Worm (Caenorhabditis elegans): ENCODE data around the gene M106.7.
A peak's percentile ranks its signal among the peaks of the same experiment; 100 is the strongest.

M106.7 gene

ce11 chrII:10887097-10887496 is 30.1 kb upstream of the M106.7 start (continued):
- TF ChIP-seq nhr-76 (tag; optimal IDR thresholded peaks at IDR 0.05) (no peak), hpl-2 (GFP tag; optimal IDR thresholded peaks at IDR 0.05) (no peak), sptf-1 (tag; optimal IDR thresholded peaks at IDR 0.05) (no peak), hlh-4 (tag; optimal IDR thresholded peaks at IDR 0.05) (no peak), egl-13 (tag; optimal IDR thresholded peaks at IDR 0.05) (no peak), unc-30 (tag; optimal IDR thresholded peaks at IDR 0.05) (no peak), mab-9 (GFP tag; IDR thresholded peaks at IDR 0.05) (no peak), dpl-1 (GFP tag; optimal IDR thresholded peaks at IDR 0.05) (no peak), zip-4 (GFP tag; optimal IDR thresholded peaks at IDR 0.05) (no peak), nhr-90 (tag; optimal IDR thresholded peaks at IDR 0.05; ENCODE audit: poor library complexity) (no peak), blmp-1 (tag; optimal IDR thresholded peaks at IDR 0.05) (peak; percentile 76), nhr-77 (tag; optimal IDR thresholded peaks at IDR 0.05) (no peak), ama-1 (optimal IDR thresholded peaks at IDR 0.05) (no peak), efl-1 (optimal IDR thresholded peaks at IDR 0.05) (no peak), efl-1 (GFP tag; optimal IDR thresholded peaks at IDR 0.05 in 1 of 2) (peak in 1 of 2 experiments; percentile 53), sox-4 (tag; optimal IDR thresholded peaks at IDR 0.05) (no peak), lin-14 (GFP tag; optimal IDR thresholded peaks at IDR 0.05) (peak; percentile 74), unc-130 (tag; optimal IDR thresholded peaks at IDR 0.05) (no peak), ceh-90 (tag; optimal IDR thresholded peaks at IDR 0.05) (no peak), pag-3 (tag; optimal IDR thresholded peaks at IDR 0.05; ENCODE audit: borderline replicate concordance, insufficient read depth) (no peak), snu-23 (GFP tag; optimal IDR thresholded peaks at IDR 0.05) (peak; percentile 41), lin-35 (GFP tag; optimal IDR thresholded peaks at IDR 0.05) (peak in 1 of 2 experiments; percentile 11), ceh-8 (GFP tag; optimal IDR thresholded peaks at IDR 0.05) (no peak), unc-98 (GFP tag; IDR thresholded peaks at IDR 0.05) (no peak), unc-86 (tag; optimal IDR thresholded peaks at IDR 0.05) (no peak), ceh-88 (GFP tag; IDR thresholded peaks at IDR 0.05) (no peak), fkh-10 (GFP tag; optimal IDR thresholded peaks at IDR 0.05) (no peak), nhr-71 (tag; optimal IDR thresholded peaks at IDR 0.05) (peak; percentile 27), snpc-4 (tag; optimal IDR thresholded peaks at IDR 0.05) (no peak), F16B12.6 (tag; optimal IDR thresholded peaks at IDR 0.05) (no peak), hlh-17 (GFP tag; optimal IDR thresholded peaks at IDR 0.05; ENCODE audit: borderline replicate concordance) (no peak), nhr-84 (tag; optimal IDR thresholded peaks at IDR 0.05) (no peak), vab-15 (tag; optimal IDR thresholded peaks at IDR 0.05) (no peak), C16A3.4 (tag; optimal IDR thresholded peaks at IDR 0.05) (no peak), C04F5.9 (tag; optimal IDR thresholded peaks at IDR 0.05) (no peak), fos-1 (tag; optimal IDR thresholded peaks at IDR 0.05) (no peak), nhr-28 (tag; optimal IDR thresholded peaks at IDR 0.05) (no peak), mep-1 (tag; optimal IDR thresholded peaks at IDR 0.05) (peak; percentile 21), rnt-1 (tag; optimal IDR thresholded peaks at IDR 0.05) (no peak), skn-1 (tag; optimal IDR thresholded peaks at IDR 0.05) (peak; percentile 31), C34B4.2 (tag; optimal IDR thresholded peaks at IDR 0.05) (no peak), nhr-11 (tag; optimal IDR thresholded peaks at IDR 0.05) (no peak), lir-3 (tag; optimal IDR thresholded peaks at IDR 0.05; ENCODE audit: poor library complexity) (no peak), Y116A8C.19 (tag; optimal IDR thresholded peaks at IDR 0.05; ENCODE audit: borderline replicate concordance) (no peak), pax-3 (tag; optimal IDR thresholded peaks at IDR 0.05) (no peak), fkh-8 (tag; optimal IDR thresholded peaks at IDR 0.05) (no peak)
